Worm (Caenorhabditis elegans) whole organism, L2 larva: ENCODE measurements around the gene srw-118.

Experiments used
- C34F6.9 ChIP-seq: fragments of 150-350 bp; optimal IDR thresholded peaks from 2 replicates; lab custom pipeline; 2014; ENCODE audit warnings: missing biosample characterization, missing genetic modification characterization
- F13H6.1 ChIP-seq: sonication (generic microtip); optimal IDR thresholded peaks from 2 replicates; lab custom pipeline; 2016; ENCODE audit warnings: missing genetic modification characterization, missing compliant biosample characterization
- R02D3.7 ChIP-seq: fragments of 150-350 bp; optimal IDR thresholded peaks from 2 replicates; lab custom pipeline; 2014; ENCODE audit warnings: missing biosample characterization, missing genetic modification characterization
- ZK546.5 ChIP-seq: sonication (generic microtip); optimal IDR thresholded peaks from 2 replicates; lab custom pipeline; 2017; ENCODE audit warnings: missing biosample characterization, missing genetic modification characterization
- alr-1 ChIP-seq: fragments of 150-350 bp; optimal IDR thresholded peaks from 2 replicates; lab custom pipeline; 2014; ENCODE audit warnings: missing biosample characterization, missing genetic modification characterization
- blmp-1 ChIP-seq: sonication (generic microtip); optimal IDR thresholded peaks from 2 replicates; lab custom pipeline; 2017; ENCODE audit warnings: missing genetic modification characterization, mild to moderate bottlenecking, missing compliant biosample characterization, antibody characterized with exemption, moderate library complexity; ENCODE audit not compliant: insufficient read depth
- ceh-16 ChIP-seq: fragments of 150-350 bp; optimal IDR thresholded peaks from 2 replicates; lab custom pipeline; 2014; ENCODE audit warnings: missing biosample characterization, missing genetic modification characterization
- ceh-82 ChIP-seq: fragments of 150-350 bp; optimal IDR thresholded peaks from 2 replicates; lab custom pipeline; 2014; ENCODE audit warnings: missing biosample characterization, missing genetic modification characterization
- crh-2 ChIP-seq: sonication (generic microtip); optimal IDR thresholded peaks from 2 replicates; lab custom pipeline; 2017; ENCODE audit warnings: missing biosample characterization, missing genetic modification characterization
- dmd-4 ChIP-seq: sonication (generic microtip); optimal IDR thresholded peaks from 2 replicates; lab custom pipeline; 2017; ENCODE audit warnings: missing biosample characterization, missing genetic modification characterization
- egl-27 ChIP-seq: sonication (generic microtip); optimal IDR thresholded peaks from 3 replicates; lab custom pipeline; 2017; ENCODE audit warnings: missing biosample characterization, missing genetic modification reagents, missing genetic modification characterization
- elt-3 ChIP-seq: sonication (generic microtip); optimal IDR thresholded peaks from 2 replicates; lab custom pipeline; 2017; ENCODE audit warnings: missing biosample characterization, missing genetic modification characterization
- fos-1 ChIP-seq: fragments of 150-350 bp; optimal IDR thresholded peaks from 2 replicates; lab custom pipeline; 2014; ENCODE audit warnings: missing biosample characterization, missing genetic modification characterization
- lin-11 ChIP-seq: fragments of 150-350 bp; sonication (generic microtip); optimal IDR thresholded peaks from 2 replicates; lab custom pipeline; 2014; ENCODE audit warnings: missing biosample characterization, missing genetic modification characterization, inconsistent platforms, mixed read lengths
- lsy-2 ChIP-seq, 2 experiments: fragments of 150-350 bp in 1 of 2; sonication (generic microtip) in 1 of 2; optimal IDR thresholded peaks; 2 replicates each; lab custom pipeline; 2014 to 2017; ENCODE audit warnings: missing biosample characterization in 2 of 2, missing genetic modification characterization in 2 of 2
- mab-5 ChIP-seq: fragments of 150-350 bp; optimal IDR thresholded peaks from 2 replicates; lab custom pipeline; 2014; ENCODE audit warnings: missing biosample characterization, missing genetic modification characterization
- mbf-1 ChIP-seq: sonication (generic microtip); optimal IDR thresholded peaks from 2 replicates; lab custom pipeline; 2017; ENCODE audit warnings: missing biosample characterization, missing genetic modification characterization
- nhr-10 ChIP-seq: sonication (generic microtip); optimal IDR thresholded peaks from 2 replicates; lab custom pipeline; 2017; ENCODE audit warnings: missing biosample characterization, missing genetic modification characterization
- nhr-11 ChIP-seq: fragments of 150-350 bp; optimal IDR thresholded peaks from 2 replicates; lab custom pipeline; 2014; ENCODE audit warnings: missing biosample characterization, missing genetic modification characterization
- nhr-12 ChIP-seq: fragments of 150-350 bp; optimal IDR thresholded peaks from 2 replicates; lab custom pipeline; 2014; ENCODE audit warnings: missing biosample characterization, missing genetic modification characterization
- nhr-129 ChIP-seq: fragments of 150-350 bp; optimal IDR thresholded peaks from 2 replicates; lab custom pipeline; 2014; ENCODE audit warnings: missing biosample characterization, missing genetic modification characterization
- nhr-21 ChIP-seq: fragments of 150-350 bp; optimal IDR thresholded peaks from 2 replicates; lab custom pipeline; 2014; ENCODE audit warnings: missing biosample characterization, missing genetic modification characterization
- nhr-23 ChIP-seq: fragments of 150-350 bp; optimal IDR thresholded peaks from 2 replicates; lab custom pipeline; 2014; ENCODE audit warnings: missing biosample characterization, missing genetic modification reagents, missing genetic modification characterization
- nhr-237 ChIP-seq: fragments of 150-350 bp; optimal IDR thresholded peaks from 2 replicates; lab custom pipeline; 2014; ENCODE audit warnings: missing biosample characterization, missing genetic modification characterization
- nhr-25 ChIP-seq: fragments of 150-350 bp; sonication (generic microtip); optimal IDR thresholded peaks from 3 replicates; lab custom pipeline; 2014; ENCODE audit warnings: missing biosample characterization, missing genetic modification characterization
- nhr-6 ChIP-seq: fragments of 150-350 bp; optimal IDR thresholded peaks from 2 replicates; lab custom pipeline; 2014; ENCODE audit warnings: missing biosample characterization, missing genetic modification characterization
- nhr-77 ChIP-seq: fragments of 150-350 bp; optimal IDR thresholded peaks from 2 replicates; lab custom pipeline; 2014; ENCODE audit warnings: missing biosample characterization, missing genetic modification characterization
- peb-1 ChIP-seq: fragments of 150-350 bp; optimal IDR thresholded peaks from 2 replicates; lab custom pipeline; 2014; ENCODE audit warnings: missing biosample characterization, missing genetic modification characterization
- skn-1 ChIP-seq: sonication (generic microtip); optimal IDR thresholded peaks from 2 replicates; lab custom pipeline; 2017; ENCODE audit warnings: missing biosample characterization, missing genetic modification characterization
- sma-3 ChIP-seq: sonication (generic microtip); optimal IDR thresholded peaks from 2 replicates; lab custom pipeline; 2016; ENCODE audit warnings: missing genetic modification reagents, missing genetic modification characterization, missing compliant biosample characterization
- sma-9 ChIP-seq, 2 experiments: fragments of 150-350 bp in 1 of 2; sonication (generic microtip) in 1 of 2; optimal IDR thresholded peaks; 2 replicates each; lab custom pipeline; 2014 to 2016; ENCODE audit warnings: missing genetic modification characterization in 2 of 2, mild to moderate bottlenecking in 1 of 2, missing biosample characterization in 1 of 2, missing compliant biosample characterization in 1 of 2, missing genetic modification reagents in 1 of 2, moderate library complexity in 1 of 2
- snpc-4 ChIP-seq: fragments of 150-350 bp; optimal IDR thresholded peaks from 2 replicates; lab custom pipeline; 2014; ENCODE audit warnings: missing biosample characterization, missing genetic modification characterization
- unc-39 ChIP-seq: fragments of 150-350 bp; optimal IDR thresholded peaks from 2 replicates; lab custom pipeline; 2014; ENCODE audit warnings: missing biosample characterization, missing genetic modification characterization
- unc-55 ChIP-seq: fragments of 150-350 bp; sonication (generic microtip); optimal IDR thresholded peaks from 3 replicates; lab custom pipeline; 2014; ENCODE audit warnings: missing biosample characterization, missing genetic modification reagents, missing genetic modification characterization
- zag-1 ChIP-seq: fragments of 150-350 bp; optimal IDR thresholded peaks from 2 replicates; lab custom pipeline; 2014; ENCODE audit warnings: missing biosample characterization, missing genetic modification characterization
- ztf-1 ChIP-seq: fragments of 200-800 bp; sonication (Bioruptor generic); conservative IDR thresholded peaks from 2 replicates; pipeline ENCODE4 v1.3.6; 2022; ENCODE audit warnings: missing genetic modification characterization, missing compliant biosample characterization
- ztf-11 ChIP-seq: sonication (generic microtip); optimal IDR thresholded peaks from 2 replicates; lab custom pipeline; 2017; ENCODE audit warnings: missing biosample characterization, missing genetic modification characterization

Gene srw-118

DNA sequence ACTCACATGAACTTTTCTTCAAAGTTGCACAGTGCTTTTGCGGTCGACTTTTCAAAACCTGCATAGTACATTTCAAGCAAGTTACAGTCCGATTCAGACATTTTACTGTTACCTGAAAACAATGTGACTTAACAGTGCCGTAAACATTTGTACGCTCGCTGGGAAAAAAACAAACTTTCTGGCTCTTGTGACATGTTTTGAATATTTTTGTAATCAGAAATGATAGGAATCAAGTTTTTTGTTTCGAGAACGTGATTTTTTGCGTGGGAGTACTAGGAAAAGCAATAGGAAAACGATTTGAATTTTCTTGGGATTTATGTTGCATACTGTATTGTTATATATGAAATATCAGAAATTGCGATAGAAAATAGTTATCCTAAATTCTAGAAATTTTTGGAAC, 16.2 kb upstream of the srw-118 start, which contains the start of gene srw-120:
Gene srw-120, minus strand, starts transcription at position 101 of the 400 bp plus-strand sequence.
- TF ChIP-seq alr-1 (tag; lab: Kevin White, UChicago) (no peak), mab-5 (no peak), egl-27 (tag; lab: Kevin White, UChicago) (no peak), ceh-82 (tag; lab: Kevin White, UChicago) (no peak), nhr-237 (tag; lab: Kevin White, UChicago) (no peak)

DNA sequence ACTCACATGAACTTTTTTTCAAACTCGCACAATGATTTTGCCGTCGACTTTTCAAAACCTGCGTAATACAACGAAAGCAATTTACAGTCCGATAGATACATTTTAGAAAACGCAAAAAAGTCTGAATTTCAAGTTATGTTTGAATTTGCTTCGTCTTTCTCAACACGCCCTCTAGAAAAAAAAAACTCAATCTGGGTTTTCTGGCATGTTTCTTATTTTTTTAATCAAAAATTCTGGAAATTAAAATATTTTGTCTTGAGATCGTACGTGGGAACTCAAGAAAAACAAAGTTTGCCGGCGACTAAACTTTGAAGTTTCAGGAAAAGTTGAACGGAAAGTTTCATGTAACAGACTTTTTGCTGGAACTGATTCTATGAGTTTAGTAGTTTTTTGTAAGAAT, 13.9 kb upstream of the srw-118 start, which contains the start of gene srw-115:
Gene srw-115, minus strand, starts transcription at position 101 of the 400 bp plus-strand sequence.
- TF ChIP-seq ZK546.5 (tag; lab: Kevin White, UChicago) (no peak), sma-3 (GFP tag; lab: Kevin White, UChicago) (no peak), nhr-10 (tag; lab: Kevin White, UChicago) (no peak), snpc-4 (tag; lab: Kevin White, UChicago) (no peak), nhr-23 (tag; lab: Kevin White, UChicago) (no peak), skn-1 (tag; lab: Kevin White, UChicago) (no peak), ceh-82 (tag; lab: Kevin White, UChicago) (no peak), unc-39 (tag; lab: Kevin White, UChicago) (no peak), dmd-4 (tag; lab: Kevin White, UChicago) (no peak), lin-11 (tag; lab: Kevin White, UChicago) (no peak), fos-1 (tag; lab: Kevin White, UChicago) (no peak), nhr-12 (tag; lab: Kevin White, UChicago) (no peak), zag-1 (tag; lab: Kevin White, UChicago) (no peak), R02D3.7 (tag; lab: Kevin White, UChicago) (no peak), ceh-16 (tag; lab: Kevin White, UChicago) (no peak), F13H6.1 (tag; lab: Kevin White, UChicago) (no peak)

DNA sequence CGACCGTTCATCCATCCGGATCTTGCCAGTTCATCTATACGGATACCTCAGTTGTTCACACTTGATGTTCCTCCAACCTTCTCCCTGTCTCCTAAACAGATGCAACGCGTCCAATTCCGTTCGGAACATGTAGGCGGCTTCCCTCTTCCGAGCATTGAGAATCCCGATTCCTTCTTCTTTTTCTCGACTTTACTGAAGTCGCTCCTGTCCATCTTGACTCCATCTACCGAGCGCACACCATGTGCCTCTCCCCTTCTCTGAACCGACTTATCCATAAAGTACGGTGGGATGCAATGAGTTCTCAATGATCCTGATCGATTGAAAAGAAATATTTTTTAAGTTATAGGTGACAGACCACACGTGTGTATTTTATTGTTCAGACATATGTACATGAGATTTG, 12.2 kb upstream of the srw-118 start:
- TF ChIP-seq blmp-1 (no peak), egl-27 (tag; lab: Kevin White, UChicago) (no peak), nhr-21 (no peak), sma-3 (GFP tag; lab: Kevin White, UChicago) (no peak), ZK546.5 (tag; lab: Kevin White, UChicago) (no peak), F13H6.1 (tag; lab: Kevin White, UChicago) (no peak), lin-11 (tag; lab: Kevin White, UChicago) (no peak), nhr-11 (tag; lab: Kevin White, UChicago) (no peak), crh-2 (tag; lab: Kevin White, UChicago) (no peak), ceh-82 (tag; lab: Kevin White, UChicago) (no peak), nhr-77 (tag; lab: Kevin White, UChicago) (no peak), peb-1 (no peak), mbf-1 (tag; lab: Kevin White, UChicago) (no peak), nhr-6 (no peak)

DNA sequence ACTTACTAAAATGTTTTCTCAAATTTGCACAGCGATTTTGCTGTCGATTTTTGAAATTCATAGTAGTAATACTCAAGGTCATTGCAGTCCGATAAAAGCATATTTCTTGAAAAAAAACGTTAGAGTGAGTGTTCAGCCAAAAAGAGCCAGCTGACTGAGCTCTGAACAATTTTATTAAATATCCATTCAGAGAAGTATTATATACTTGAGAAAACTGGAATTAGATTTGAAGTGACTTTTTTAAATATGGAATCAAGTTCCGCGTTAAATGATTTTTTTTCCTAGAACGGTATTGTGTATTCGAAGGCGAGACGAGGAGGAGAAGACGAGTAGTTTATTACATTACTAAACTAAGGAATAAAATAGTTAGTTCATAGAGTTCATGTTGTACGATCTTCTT, 11.6 kb upstream of the srw-118 start, which contains the start of gene srw-121:
Gene srw-121, minus strand, starts transcription at position 101 of the 400 bp plus-strand sequence.
- TF ChIP-seq ztf-11 (tag; lab: Kevin White, UChicago) (no peak), C34F6.9 (tag; lab: Kevin White, UChicago) (no peak), ZK546.5 (tag; lab: Kevin White, UChicago) (no peak), nhr-12 (tag; lab: Kevin White, UChicago) (no peak), nhr-129 (tag; lab: Kevin White, UChicago) (no peak), ztf-1 (GFP tag; lab: Robert Waterston, UW) (no peak), unc-39 (tag; lab: Kevin White, UChicago) (no peak), nhr-77 (tag; lab: Kevin White, UChicago) (no peak), nhr-10 (tag; lab: Kevin White, UChicago) (no peak), sma-9 (GFP tag; optimal IDR thresholded peaks at IDR 0.05; lab: Kevin White, UChicago) (no peak), sma-9 (tag; optimal IDR thresholded peaks at IDR 0.05; lab: Kevin White, UChicago) (no peak), elt-3 (no peak), nhr-21 (no peak), lsy-2 (tag; optimal IDR thresholded peaks at IDR 0.05; lab: Kevin White, UChicago) (no peak), unc-55 (GFP tag; lab: Kevin White, UChicago) (no peak), dmd-4 (tag; lab: Kevin White, UChicago) (no peak), nhr-25 (tag; lab: Kevin White, UChicago) (no peak), alr-1 (tag; lab: Kevin White, UChicago) (no peak), lin-11 (tag; lab: Kevin White, UChicago) (no peak), nhr-6 (no peak), ceh-16 (tag; lab: Kevin White, UChicago) (no peak)
